ENCODE assay signal across 5 fruit fly cellular contexts in genomic region chr2L:15911591-15912007, dm6.
A peak's percentile ranks its signal among the peaks of the same experiment; 100 is the strongest.
TF ChIP-seq lines count a peak whose summit lies in the region.

No protein-coding gene starts in this region.

- TF ChIP-seq CTCF in whole organism, embryonic (GFP tag; optimal IDR thresholded peaks at IDR 0.05; lab: Kevin White, UChicago) = no peak

TF ChIP-seq in whole organism, 6 proteins besides CTCF, POLR2A, EP300 and RAD21:
- peak; percentile 96 to 100 for TF ChIP-seq EcR (GFP tag; optimal IDR thresholded peaks at IDR 0.05; lab: Kevin White, UChicago)
- no peak for TF ChIP-seq psq (optimal IDR thresholded peaks at IDR 0.05; lab: Kevin White, UChicago)
- TF ChIP-seq Dll (optimal IDR thresholded peaks at IDR 0.05; lab: Kevin White, UChicago) = peak; percentile 46

TF ChIP-seq in whole organism, embryonic, 481 proteins besides CTCF, POLR2A, EP300 and RAD21 (continues in another document):
- TF ChIP-seq unpg (GFP tag; optimal IDR thresholded peaks at IDR 0.05; lab: Kevin White, UChicago) (no peak), slbo (GFP tag; IDR thresholded peaks at IDR 0.05; lab: Robert Waterston, UW) (no peak), zen2 (GFP tag; IDR thresholded peaks at IDR 0.05; lab: Robert Waterston, UW; ENCODE audit: partially characterized antibody) (peak; percentile 57; the same call in 1 of the 3 replicates), nom (GFP tag; optimal IDR thresholded peaks at IDR 0.05; lab: Kevin White, UChicago) (peak; percentile 3), crol (GFP tag; IDR thresholded peaks at IDR 0.05; lab: Robert Waterston, UW) (peak; percentile 91), CG9727 (GFP tag; optimal IDR thresholded peaks at IDR 0.05; lab: Kevin White, UChicago) (no peak), tap (tag; optimal IDR thresholded peaks at IDR 0.05; lab: Kevin White, UChicago) (no peak), Abd-B (GFP tag; optimal IDR thresholded peaks at IDR 0.05; lab: Kevin White, UChicago) (no peak), Dad (GFP tag; optimal IDR thresholded peaks at IDR 0.05; lab: Kevin White, UChicago) (no peak), CG10565 (GFP tag; optimal IDR thresholded peaks at IDR 0.05; lab: Kevin White, UChicago) (no peak), CG3163 (GFP tag; optimal IDR thresholded peaks at IDR 0.05; lab: Kevin White, UChicago) (no peak), nerfin-2 (GFP tag; IDR thresholded peaks at IDR 0.05; lab: Robert Waterston, UW; ENCODE audit: partially characterized antibody) (peak; percentile 8; the same call in 1 of the 2 replicates), lbe (GFP tag; optimal IDR thresholded peaks at IDR 0.05; lab: Kevin White, UChicago) (no peak), Pdp1 (GFP tag; optimal IDR thresholded peaks at IDR 0.05; lab: Kevin White, UChicago) (no peak), Trl (optimal IDR thresholded peaks at IDR 0.05; lab: Kevin White, UChicago) (peak; percentile 89 to 95), Trl (GFP tag; optimal IDR thresholded peaks at IDR 0.05; lab: Kevin White, UChicago) (no peak), H15 (GFP tag; IDR thresholded peaks at IDR 0.05; lab: Robert Waterston, UW) (no peak), CG32767 (GFP tag; IDR thresholded peaks at IDR 0.05; lab: Robert Waterston, UW) (no peak), bsh (GFP tag; optimal IDR thresholded peaks at IDR 0.05; lab: Kevin White, UChicago) (no peak), CG7786 (GFP tag; optimal IDR thresholded peaks at IDR 0.05; lab: Kevin White, UChicago) (no peak), gfzf (GFP tag; optimal IDR thresholded peaks at IDR 0.05; lab: Kevin White, UChicago) (no peak), Hsf (GFP tag; optimal IDR thresholded peaks at IDR 0.05; lab: Kevin White, UChicago) (no peak)

TF ChIP-seq in whole organism, prepupa, 60 proteins besides CTCF, POLR2A, EP300 and RAD21:
- TF ChIP-seq Sox14 (GFP tag; optimal IDR thresholded peaks at IDR 0.05; lab: Kevin White, UChicago) = no peak
- TF ChIP-seq CG10631 (GFP tag; optimal IDR thresholded peaks at IDR 0.05; lab: Kevin White, UChicago) = no peak
- TF ChIP-seq CG10669 (GFP tag; optimal IDR thresholded peaks at IDR 0.05; lab: Kevin White, UChicago) = no peak
- TF ChIP-seq vri (GFP tag; optimal IDR thresholded peaks at IDR 0.05; lab: Kevin White, UChicago) = peak; percentile 50
- peak; percentile 100 for TF ChIP-seq svp (GFP tag; lab: Kevin White, UChicago)
- TF ChIP-seq dsx (GFP tag; optimal IDR thresholded peaks at IDR 0.05; lab: Kevin White, UChicago; ENCODE audit: poor library complexity, severe bottlenecking) = no peak
- TF ChIP-seq Blimp-1 (GFP tag; optimal IDR thresholded peaks at IDR 0.05; lab: Kevin White, UChicago) = peak; percentile 98
- TF ChIP-seq Hr4 (GFP tag; optimal IDR thresholded peaks at IDR 0.05; lab: Kevin White, UChicago) = no peak
- peak; percentile 84 for TF ChIP-seq Eip93F (GFP tag; optimal IDR thresholded peaks at IDR 0.05; lab: Kevin White, UChicago)
- no peak for TF ChIP-seq CG6854 (GFP tag; optimal IDR thresholded peaks at IDR 0.05; lab: Kevin White, UChicago)
- peak; percentile 80 for TF ChIP-seq Met (GFP tag; optimal IDR thresholded peaks at IDR 0.05; lab: Kevin White, UChicago)
- TF ChIP-seq CG34406 (GFP tag; optimal IDR thresholded peaks at IDR 0.05; lab: Kevin White, UChicago) = no peak

TF ChIP-seq in whole organism, pupa, 21 proteins besides CTCF, POLR2A, EP300 and RAD21:
- TF ChIP-seq CG13204 (GFP tag; optimal IDR thresholded peaks at IDR 0.05; lab: Kevin White, UChicago) (peak; percentile 60), EcR (GFP tag; optimal IDR thresholded peaks at IDR 0.05; lab: Kevin White, UChicago) (peak; percentile 100), CG15710 (tag; optimal IDR thresholded peaks at IDR 0.05; lab: Kevin White, UChicago) (no peak), rn (GFP tag; IDR thresholded peaks at IDR 0.05; lab: Robert Waterston, UW) (no peak), Ets98B (GFP tag; IDR thresholded peaks at IDR 0.05; lab: Robert Waterston, UW) (no peak), CG9948 (tag; optimal IDR thresholded peaks at IDR 0.05; lab: Kevin White, UChicago) (no peak)

TF ChIP-seq in whole organism, wandering third instar larva, 38 proteins besides CTCF, POLR2A, EP300 and RAD21:
- TF ChIP-seq fru (GFP tag; optimal IDR thresholded peaks at IDR 0.05; lab: Kevin White, UChicago) (no peak), h (GFP tag; optimal IDR thresholded peaks at IDR 0.05; lab: Kevin White, UChicago) (peak; percentile 65), Vsx2 (GFP tag; optimal IDR thresholded peaks at IDR 0.05; lab: Kevin White, UChicago; ENCODE audit: partially characterized antibody) (peak; percentile 84), Rel (GFP tag; optimal IDR thresholded peaks at IDR 0.05; lab: Kevin White, UChicago) (no peak), Rel (tag; optimal IDR thresholded peaks at IDR 0.05; lab: Kevin White, UChicago) (peak; percentile 93), Dif (GFP tag; optimal IDR thresholded peaks at IDR 0.05; lab: Kevin White, UChicago; ENCODE audit: partially characterized antibody) (peak; percentile 89), dl (GFP tag; optimal IDR thresholded peaks at IDR 0.05; lab: Kevin White, UChicago; ENCODE audit: insufficient read depth in 1 of 2, partially characterized antibody in 2 of 2) (peak; percentile 89 to 95)
